Worm (Caenorhabditis elegans) whole organism, L2 larva: ENCODE data around the gene C35A5.6.

ENCODE experiments used
- R02D3.7 ChIP-seq: fragments of 150-350 bp; optimal IDR thresholded peaks from 2 replicates; lab custom pipeline; 2014; ENCODE audit warnings: missing biosample characterization, missing genetic modification characterization
- egl-27 ChIP-seq: sonication (generic microtip); optimal IDR thresholded peaks from 3 replicates; lab custom pipeline; 2017; ENCODE audit warnings: missing biosample characterization, missing genetic modification reagents, missing genetic modification characterization
- elt-3 ChIP-seq: sonication (generic microtip); optimal IDR thresholded peaks from 2 replicates; lab custom pipeline; 2017; ENCODE audit warnings: missing biosample characterization, missing genetic modification characterization
- lin-39 ChIP-seq: fragments of 150-350 bp; optimal IDR thresholded peaks from 2 replicates; lab custom pipeline; 2014; ENCODE audit warnings: missing biosample characterization, missing genetic modification reagents, missing genetic modification characterization
- nhr-12 ChIP-seq: fragments of 150-350 bp; optimal IDR thresholded peaks from 2 replicates; lab custom pipeline; 2014; ENCODE audit warnings: missing biosample characterization, missing genetic modification characterization
- nhr-77 ChIP-seq: fragments of 150-350 bp; optimal IDR thresholded peaks from 2 replicates; lab custom pipeline; 2014; ENCODE audit warnings: missing biosample characterization, missing genetic modification characterization
- skn-1 ChIP-seq: sonication (generic microtip); optimal IDR thresholded peaks from 2 replicates; lab custom pipeline; 2017; ENCODE audit warnings: missing biosample characterization, missing genetic modification characterization
- unc-62 ChIP-seq: fragments of 150-350 bp; optimal IDR thresholded peaks from 2 replicates; lab custom pipeline; 2014; ENCODE audit warnings: missing biosample characterization, missing genetic modification reagents, missing genetic modification characterization
- ztf-4 ChIP-seq: fragments of 150-350 bp; optimal IDR thresholded peaks from 2 replicates; lab custom pipeline; 2014; ENCODE audit warnings: missing biosample characterization, missing genetic modification characterization

- TF ChIP-seq nhr-12 (tag; lab: Kevin White, UChicago), result no peak
- no peak for TF ChIP-seq unc-62 (GFP tag; lab: Kevin White, UChicago)
- TF ChIP-seq egl-27 (tag; lab: Kevin White, UChicago), result no peak
- no peak for TF ChIP-seq lin-39
- no peak for TF ChIP-seq ztf-4 (tag; lab: Kevin White, UChicago)
- no peak for TF ChIP-seq R02D3.7
- TF ChIP-seq skn-1, result no peak
- no peak for TF ChIP-seq nhr-77 (tag; lab: Kevin White, UChicago)
- no peak for TF ChIP-seq elt-3
Observed at ce11 chrV:10557676-10558075, 48.7 kb downstream of the C35A5.6 start, which contains the start of gene best-14.
